Fruit fly (Drosophila melanogaster) ovary, adult (tissue): Measurements from ENCODE around the gene cpo.

Experiments
- CG17801 ChIP-seq: fragments of 200-800 bp; optimal IDR thresholded peaks from 2 replicates; lab custom pipeline; 2019; ENCODE audit warnings: missing biosample characterization, mild to moderate bottlenecking, missing genetic modification characterization, moderate library complexity; ENCODE audit not compliant: partially characterized antibody

Gene cpo

dm6 chr3R:18050585-18050984 lies 131.0 kb downstream of the cpo start:
- no peak for TF ChIP-seq CG17801 (GFP tag; lab: Kevin White, UChicago)

- TF ChIP-seq CG17801 (GFP tag; lab: Kevin White, UChicago), result no peak
Observed at dm6 chr3R:18052799-18053586, 133.4 kb downstream of the cpo start, which contains the start of gene htl. htl (minus strand) TSS chr3R:18052984.

dm6 chr3R:18058401-18058800 lies 138.8 kb downstream of the cpo start:
- no peak for TF ChIP-seq CG17801 (GFP tag; lab: Kevin White, UChicago)

dm6 chr3R:18060551-18060950 lies 140.9 kb downstream of the cpo start:
- no peak for TF ChIP-seq CG17801 (GFP tag; lab: Kevin White, UChicago)

- no peak for TF ChIP-seq CG17801 (GFP tag; lab: Kevin White, UChicago)
Observed at dm6 chr3R:18063168-18063792, 143.6 kb downstream of the cpo start.

dm6 chr3R:18064369-18064768 lies 144.7 kb downstream of the cpo start:
- no peak for TF ChIP-seq CG17801 (GFP tag; lab: Kevin White, UChicago)

dm6 chr3R:18067930-18068329 lies 148.3 kb downstream of the cpo start:
- TF ChIP-seq CG17801 (GFP tag; lab: Kevin White, UChicago), result no peak
